Worm (Caenorhabditis elegans): ENCODE measurements around the gene dars-1.

DNA sequence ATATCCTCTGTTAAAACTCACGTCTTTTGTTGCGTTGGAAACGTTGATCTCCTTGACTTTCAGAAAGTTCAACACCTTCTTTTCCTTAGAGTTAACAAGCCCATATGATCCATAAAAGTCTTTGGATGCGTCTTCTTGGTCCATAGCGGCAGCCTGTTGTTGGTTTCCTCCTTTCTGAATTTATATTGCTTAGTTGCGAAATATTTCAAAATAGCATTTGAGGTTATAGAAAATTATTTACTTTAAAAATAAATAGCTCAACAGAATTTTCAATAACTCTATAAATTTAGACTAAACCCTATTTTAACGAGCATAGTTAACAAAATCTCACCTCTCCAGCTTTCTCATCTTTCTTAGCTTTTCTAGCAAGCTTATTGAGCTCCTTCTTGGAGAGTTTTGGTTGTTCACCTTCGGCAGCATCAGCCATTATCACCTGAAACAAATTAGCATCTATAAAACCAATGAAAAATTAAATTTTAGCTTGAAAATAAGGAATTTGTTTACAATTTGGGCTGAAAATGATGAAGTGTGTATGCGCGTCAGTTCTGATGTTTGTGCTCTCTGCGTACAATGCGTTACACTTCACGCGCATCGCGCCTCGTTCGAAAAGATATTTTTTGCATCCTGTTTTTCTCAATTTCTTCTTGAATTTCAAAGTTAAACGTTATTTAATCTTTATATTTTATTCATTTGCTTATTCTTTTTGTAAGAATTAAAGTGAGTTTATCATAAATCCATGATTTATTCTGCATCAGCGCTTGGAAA lies at the start of gene dars-1, which contains the start of gene ctr-9:
- no peak for TF ChIP-seq unc-130 (GFP tag; optimal IDR thresholded peaks at IDR 0.05)
- no peak for TF ChIP-seq snpc-1.3 (tag; optimal IDR thresholded peaks at IDR 0.05; ENCODE audit: insufficient read depth)
- TF ChIP-seq nfya-1 (tag; optimal IDR thresholded peaks at IDR 0.05; ENCODE audit: borderline replicate concordance, insufficient read depth) = no peak
- no peak for TF ChIP-seq dpl-1 (GFP tag; optimal IDR thresholded peaks at IDR 0.05)
- TF ChIP-seq mxl-1 (tag; optimal IDR thresholded peaks at IDR 0.05) = no peak
- TF ChIP-seq akir-1 (GFP tag; optimal IDR thresholded peaks at IDR 0.05) = no peak
- TF ChIP-seq ztf-26 (tag; optimal IDR thresholded peaks at IDR 0.05) = no peak
- no peak for TF ChIP-seq snpc-4 (GFP tag; optimal IDR thresholded peaks at IDR 0.05)
- no peak for TF ChIP-seq snpc-4 (tag; optimal IDR thresholded peaks at IDR 0.05)
- TF ChIP-seq F23B12.7 (tag; optimal IDR thresholded peaks at IDR 0.05; ENCODE audit: insufficient read depth) = no peak
- TF ChIP-seq nfya-2 (GFP tag; IDR thresholded peaks at IDR 0.05) = no peak
- TF ChIP-seq attf-3 (GFP tag; conservative IDR thresholded peaks at IDR 0.05) = no peak

Measured in whole organism, young adult.